Fruit fly (Drosophila melanogaster) whole organism, embryonic: ENCODE measurements around the gene CG4596.

Experiments used
- Antp ChIP-seq: fragments of 200-800 bp; sonication (Bioruptor generic); optimal IDR thresholded peaks from 3 replicates; lab custom pipeline; 2016; ENCODE audit warnings: missing biosample characterization, missing genetic modification characterization
- Atf3 ChIP-seq: fragments of 200-800 bp; sonication (Bioruptor generic); optimal IDR thresholded peaks from 3 replicates; lab custom pipeline; 2016; ENCODE audit warnings: missing biosample characterization, missing genetic modification characterization
- CG10267 ChIP-seq: fragments of 200-800 bp; sonication (Bioruptor generic); optimal IDR thresholded peaks from 2 replicates; lab custom pipeline; 2018; ENCODE audit warnings: missing biosample characterization, mild to moderate bottlenecking, missing genetic modification characterization, moderate library complexity
- CG10366 ChIP-seq: fragments of 200-800 bp; sonication (Bioruptor generic); IDR thresholded peaks from 2 replicates; pipeline ENCODE4 v1.3.6; 2022; ENCODE audit warnings: missing biosample characterization, missing genetic modification characterization
- CG11085 ChIP-seq: fragments of 200-800 bp; sonication (Bioruptor generic); IDR thresholded peaks from 2 replicates; pipeline ENCODE4 v1.3.6; 2022; ENCODE audit warnings: missing biosample characterization, missing genetic modification characterization
- CG12071 ChIP-seq: fragments of 200-800 bp; sonication (Bioruptor generic); optimal IDR thresholded peaks from 3 replicates; lab custom pipeline; 2018; ENCODE audit warnings: missing biosample characterization, mild to moderate bottlenecking, missing genetic modification characterization
- CG12659 ChIP-seq: fragments of 200-800 bp; sonication (Bioruptor generic); optimal IDR thresholded peaks from 3 replicates; lab custom pipeline; 2017; ENCODE audit warnings: mild to moderate bottlenecking, missing biosample characterization, missing genetic modification reagents, missing genetic modification characterization
- CG13894 ChIP-seq: fragments of 200-800 bp; sonication (Bioruptor generic); optimal IDR thresholded peaks from 3 replicates; lab custom pipeline; 2018; ENCODE audit warnings: missing biosample characterization, mild to moderate bottlenecking, missing genetic modification characterization, moderate library complexity
- CG15269 ChIP-seq: fragments of 200-800 bp; sonication (Bioruptor generic); optimal IDR thresholded peaks from 2 replicates; lab custom pipeline; 2018; ENCODE audit warnings: missing biosample characterization, mild to moderate bottlenecking, missing genetic modification characterization, moderate library complexity
- CG15696 ChIP-seq: fragments of 200-800 bp; sonication (Bioruptor generic); optimal IDR thresholded peaks from 2 replicates; lab custom pipeline; 2019; ENCODE audit warnings: missing biosample characterization, mild to moderate bottlenecking, missing genetic modification characterization, moderate library complexity
- CG17328 ChIP-seq: fragments of 200-800 bp; sonication (Bioruptor generic); IDR thresholded peaks from 2 replicates; pipeline ENCODE4 v1.3.6; 2022; ENCODE audit warnings: missing biosample characterization, missing genetic modification characterization
- CG2199 ChIP-seq: fragments of 200-800 bp; sonication (Bioruptor generic); IDR thresholded peaks from 3 replicates; pipeline ENCODE4 v1.3.6; 2022; ENCODE audit warnings: missing biosample characterization, missing genetic modification characterization
- CG30431 ChIP-seq: fragments of 200-800 bp; sonication (Bioruptor generic); optimal IDR thresholded peaks from 2 replicates; lab custom pipeline; 2017; ENCODE audit warnings: missing biosample characterization, missing genetic modification characterization
- CG31441 ChIP-seq: fragments of 200-800 bp; sonication (Bioruptor generic); IDR thresholded peaks from 2 replicates; pipeline ENCODE4 v1.3.6; 2022; ENCODE audit warnings: missing biosample characterization, missing genetic modification characterization
- CG33557 ChIP-seq: fragments of 200-800 bp; sonication (Bioruptor generic); optimal IDR thresholded peaks from 2 replicates; lab custom pipeline; 2019; ENCODE audit warnings: missing biosample characterization, mild to moderate bottlenecking, missing genetic modification characterization, moderate library complexity
- CG3726 ChIP-seq: fragments of 200-800 bp; sonication (Bioruptor generic); IDR thresholded peaks from 3 replicates; pipeline ENCODE4, ENCODE4 v1.3.6; 2022; ENCODE audit warnings: missing biosample characterization, missing genetic modification characterization
- CG6683 ChIP-seq: fragments of 200-800 bp; sonication (Bioruptor generic); optimal IDR thresholded peaks from 2 replicates; lab custom pipeline; 2017; ENCODE audit warnings: missing biosample characterization, mild to moderate bottlenecking, missing genetic modification characterization, missing genetic modification reagents
- CG6765 ChIP-seq: fragments of 200-800 bp; sonication (Bioruptor generic); optimal IDR thresholded peaks from 3 replicates; lab custom pipeline; 2017; ENCODE audit warnings: missing biosample characterization, mild to moderate bottlenecking, missing genetic modification characterization
- Chrac-16 ChIP-seq: fragments of 200-800 bp; sonication (Bioruptor generic); optimal IDR thresholded peaks from 3 replicates; lab custom pipeline; 2016; ENCODE audit warnings: missing biosample characterization, missing genetic modification characterization
- Fer1 ChIP-seq: fragments of 200-800 bp; sonication (Bioruptor generic); optimal IDR thresholded peaks from 2 replicates; lab custom pipeline; 2017; ENCODE audit warnings: missing biosample characterization, mild to moderate bottlenecking, missing genetic modification characterization
- HLH3B ChIP-seq: fragments of 200-800 bp; sonication (Bioruptor generic); IDR thresholded peaks from 2 replicates; pipeline ENCODE4 v1.3.6; 2022; ENCODE audit warnings: missing biosample characterization, missing genetic modification characterization
- Lim3 ChIP-seq: fragments of 200-800 bp; sonication (Bioruptor generic); IDR thresholded peaks from 2 replicates; pipeline ENCODE4 v1.3.6; 2022; ENCODE audit warnings: missing biosample characterization, missing genetic modification characterization
- Oli ChIP-seq: fragments of 200-800 bp; sonication (Bioruptor generic); optimal IDR thresholded peaks from 2 replicates; lab custom pipeline; 2018; ENCODE audit warnings: missing biosample characterization, mild to moderate bottlenecking, missing genetic modification characterization, moderate library complexity
- Six4 ChIP-seq: fragments of 200-800 bp; sonication (Bioruptor generic); optimal IDR thresholded peaks from 2 replicates; lab custom pipeline; 2016; ENCODE audit warnings: missing biosample characterization, missing genetic modification characterization
- Sry-β ChIP-seq: fragments of 200-800 bp; sonication (Bioruptor generic); optimal IDR thresholded peaks from 2 replicates; lab custom pipeline; 2018; ENCODE audit warnings: missing biosample characterization, mild to moderate bottlenecking, missing genetic modification characterization, moderate library complexity
- YL-1 ChIP-seq: fragments of 200-800 bp; sonication (Bioruptor generic); optimal IDR thresholded peaks from 3 replicates; lab custom pipeline; 2017; ENCODE audit warnings: missing biosample characterization, mild to moderate bottlenecking, missing genetic modification characterization
- bbx ChIP-seq: fragments of 200-800 bp; sonication (Bioruptor generic); IDR thresholded peaks from 2 replicates; pipeline ENCODE4 v1.3.6; 2022; ENCODE audit warnings: missing biosample characterization, missing genetic modification characterization; ENCODE audit not compliant: partially characterized antibody
- bigmax ChIP-seq: fragments of 200-800 bp; sonication (Bioruptor generic); optimal IDR thresholded peaks from 2 replicates; lab custom pipeline; 2018; ENCODE audit warnings: missing biosample characterization, mild to moderate bottlenecking, missing genetic modification characterization
- dmrt11E ChIP-seq: fragments of 200-800 bp; sonication (Bioruptor generic); optimal IDR thresholded peaks from 3 replicates; lab custom pipeline; 2018; ENCODE audit warnings: missing biosample characterization, mild to moderate bottlenecking, missing genetic modification characterization, moderate library complexity
- dmrt99B ChIP-seq: fragments of 200-800 bp; sonication (Bioruptor generic); optimal IDR thresholded peaks from 2 replicates; lab custom pipeline; 2018; ENCODE audit warnings: missing biosample characterization, mild to moderate bottlenecking, missing genetic modification characterization, moderate library complexity
- inv ChIP-seq: fragments of 200-800 bp; sonication (Bioruptor generic); IDR thresholded peaks from 2 replicates; pipeline ENCODE4 v1.3.6; 2022; ENCODE audit warnings: missing biosample characterization, missing genetic modification characterization; ENCODE audit not compliant: partially characterized antibody
- jigr1 ChIP-seq: fragments of 200-800 bp; sonication (Bioruptor generic); IDR thresholded peaks from 3 replicates; pipeline ENCODE4 v1.3.6; 2022; ENCODE audit warnings: missing biosample characterization, missing genetic modification characterization
- lola ChIP-seq, 3 experiments: fragments of >200 bp in 2 of 3; fragments of 200-800 bp in 1 of 3; sonication (Bioruptor generic) in 1 of 3; optimal IDR thresholded peaks; 2 replicates each; lab custom pipeline; 2017 to 2019; ENCODE audit warnings: missing biosample characterization in 3 of 3, missing genetic modification characterization in 3 of 3, mild to moderate bottlenecking in 1 of 3, moderate library complexity in 1 of 3
- luna ChIP-seq: fragments of 200-800 bp; sonication (Bioruptor generic); optimal IDR thresholded peaks from 2 replicates; lab custom pipeline; 2016; ENCODE audit warnings: missing biosample characterization, missing genetic modification characterization
- mirr ChIP-seq: fragments of 200-800 bp; sonication (Bioruptor generic); optimal IDR thresholded peaks from 3 replicates; lab custom pipeline; 2018; ENCODE audit warnings: missing biosample characterization, mild to moderate bottlenecking, missing genetic modification characterization
- p53 ChIP-seq: fragments of 200-800 bp; sonication (Bioruptor generic); optimal IDR thresholded peaks from 2 replicates; lab custom pipeline; 2016; ENCODE audit warnings: missing biosample characterization, missing genetic modification characterization
- psq ChIP-seq: fragments of 200-800 bp; sonication (Bioruptor generic); optimal IDR thresholded peaks from 2 replicates; lab custom pipeline; 2017; ENCODE audit warnings: missing biosample characterization, missing genetic modification characterization
- rib ChIP-seq: fragments of 200-800 bp; sonication (Bioruptor generic); IDR thresholded peaks from 2 replicates; pipeline ENCODE4 v1.3.6; 2022; ENCODE audit warnings: missing biosample characterization, missing genetic modification characterization
- sens-2 ChIP-seq: fragments of 200-800 bp; sonication (Bioruptor generic); IDR thresholded peaks from 2 replicates; pipeline ENCODE4 v1.3.6; 2022; ENCODE audit warnings: missing biosample characterization, missing genetic modification characterization
- shn ChIP-seq: fragments of 200-800 bp; sonication (Bioruptor generic); optimal IDR thresholded peaks from 3 replicates; lab custom pipeline; 2016; ENCODE audit warnings: missing biosample characterization, missing genetic modification characterization
- slou ChIP-seq: fragments of 200-800 bp; sonication (Bioruptor generic); optimal IDR thresholded peaks from 3 replicates; lab custom pipeline; 2016; ENCODE audit warnings: missing biosample characterization, missing genetic modification characterization
- slp2 ChIP-seq: fragments of 200-800 bp; sonication (Bioruptor generic); optimal IDR thresholded peaks from 2 replicates; lab custom pipeline; 2016; ENCODE audit warnings: missing biosample characterization, missing genetic modification characterization
- so ChIP-seq: fragments of 200-800 bp; sonication (Bioruptor generic); IDR thresholded peaks from 3 replicates; pipeline ENCODE4 v1.3.6; 2022; ENCODE audit warnings: missing biosample characterization, missing genetic modification characterization
- tio ChIP-seq: fragments of 200-800 bp; sonication (Bioruptor generic); optimal IDR thresholded peaks from 2 replicates; lab custom pipeline; 2017; ENCODE audit warnings: missing biosample characterization, missing genetic modification characterization, inconsistent platforms
- tna ChIP-seq: fragments of 200-800 bp; sonication (Bioruptor generic); IDR thresholded peaks from 2 replicates; pipeline ENCODE4 v1.3.6; 2022; ENCODE audit warnings: missing biosample characterization, missing genetic modification characterization; ENCODE audit not compliant: partially characterized antibody
- unc-4 ChIP-seq: fragments of 200-800 bp; sonication (Bioruptor generic); IDR thresholded peaks from 2 replicates; pipeline ENCODE4 v1.3.6; 2022; ENCODE audit warnings: missing biosample characterization, missing genetic modification characterization; ENCODE audit not compliant: partially characterized antibody
- zf30C ChIP-seq: fragments of 200-800 bp; sonication (Bioruptor generic); optimal IDR thresholded peaks from 3 replicates; lab custom pipeline; 2018; ENCODE audit warnings: missing biosample characterization, mild to moderate bottlenecking, missing genetic modification characterization
- zfh1 ChIP-seq: fragments of 200-800 bp; sonication (Bioruptor generic); IDR thresholded peaks from 3 replicates; pipeline ENCODE4 v1.3.6; 2022; ENCODE audit warnings: missing biosample characterization, missing genetic modification characterization

Gene CG4596

DNA sequence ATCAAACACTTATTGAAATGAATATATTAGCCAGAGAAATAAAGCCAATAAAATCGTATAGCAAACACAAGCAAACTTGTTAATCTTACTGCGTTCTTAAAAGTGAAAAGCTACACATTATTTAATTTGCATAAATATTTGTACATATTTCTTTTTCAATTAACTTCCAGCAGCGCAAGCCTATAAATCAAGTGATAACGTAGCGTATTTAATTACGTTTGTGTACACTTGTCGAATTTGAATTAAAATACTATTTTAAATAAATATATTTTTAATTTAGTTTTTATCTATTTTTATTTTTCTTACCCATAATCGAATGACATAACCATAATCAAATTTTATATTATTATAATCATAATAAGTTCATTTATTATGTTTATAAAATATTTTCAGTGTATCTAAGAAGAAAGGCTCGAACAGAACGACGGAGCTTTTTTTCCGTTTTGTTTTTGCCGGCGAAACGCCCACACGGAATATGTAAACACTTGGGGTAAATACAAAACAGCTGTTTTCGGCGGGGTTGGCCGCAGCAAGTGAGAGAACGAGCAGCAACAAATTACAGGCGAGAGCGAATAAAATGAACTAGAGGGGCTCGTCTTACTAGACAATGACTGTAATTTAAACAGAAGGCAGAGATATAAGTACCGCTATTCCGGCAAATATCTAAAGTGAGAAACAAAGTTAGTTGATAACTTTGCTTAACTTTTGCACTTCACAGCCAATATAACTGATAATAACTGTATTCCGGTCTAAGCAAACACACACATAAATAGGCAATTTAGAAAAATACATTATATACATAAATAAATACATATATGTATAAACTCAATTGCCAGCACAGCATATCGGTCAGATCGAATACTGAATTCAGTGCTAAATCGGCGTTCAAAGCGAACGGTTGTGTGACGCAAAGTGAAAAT, 2.9 kb downstream of the CG4596 start, which contains the start of gene Sodh2 (continued):
- TF ChIP-seq Sry-β (GFP tag; lab: Kevin White, UChicago), result peak; percentile 44
- TF ChIP-seq CG17328, result peak; percentile 50; the same call in 1 of the 2 replicates
- peak; percentile 23; the same call in 1 of the 3 replicates for TF ChIP-seq so (GFP tag; lab: Robert Waterston, UW)
- peak; percentile 16 for TF ChIP-seq slou
- TF ChIP-seq p53, result no peak
- TF ChIP-seq lola (GFP tag; optimal IDR thresholded peaks at IDR 0.05; lab: Kevin White, UChicago), result peak in 1 of 3 experiments; percentile 43
- peak; percentile 59 for TF ChIP-seq CG10366 (GFP tag; lab: Robert Waterston, UW)
- peak; percentile 85 for TF ChIP-seq CG12659
- peak; percentile 25 for TF ChIP-seq dmrt11E (tag; lab: Kevin White, UChicago)
- TF ChIP-seq Lim3 (GFP tag; lab: Robert Waterston, UW), result no peak
- peak; percentile 75 for TF ChIP-seq YL-1 (GFP tag; lab: Kevin White, UChicago)
- peak; percentile 16 for TF ChIP-seq Atf3 (GFP tag; lab: Kevin White, UChicago)
- peak; percentile 92 for TF ChIP-seq Fer1 (GFP tag; lab: Kevin White, UChicago)
- TF ChIP-seq bbx (GFP tag; lab: Robert Waterston, UW), result no peak
- TF ChIP-seq CG3726 (GFP tag; lab: Robert Waterston, UW), result peak; percentile 66; the same call in 1 of the 3 replicates
- peak; percentile 35 for TF ChIP-seq CG33557
- TF ChIP-seq tna (GFP tag; lab: Robert Waterston, UW), result no peak
- peak; percentile 81 for TF ChIP-seq CG15269 (tag; lab: Kevin White, UChicago)
- peak; percentile 49; the same call in 1 of the 2 replicates for TF ChIP-seq HLH3B
- 0 out of 2 replicates have a peak, but pooled peaks have one; percentile 15 for TF ChIP-seq unc-4 (GFP tag; lab: Robert Waterston, UW)
- TF ChIP-seq inv (GFP tag; lab: Robert Waterston, UW), result no peak
- TF ChIP-seq slp2 (GFP tag; lab: Kevin White, UChicago), result peak; percentile 27
- peak; percentile 79 for TF ChIP-seq dmrt99B
- peak; percentile 72 for TF ChIP-seq CG13894 (tag; lab: Kevin White, UChicago)
- peak; percentile 82 for TF ChIP-seq CG11085
- TF ChIP-seq Antp, result peak; percentile 67
- peak; percentile 45 for TF ChIP-seq Oli (tag; lab: Kevin White, UChicago)
- TF ChIP-seq rib (GFP tag; lab: Robert Waterston, UW), result peak; percentile 85
- TF ChIP-seq jigr1, result no peak
- no peak for TF ChIP-seq CG30431
- TF ChIP-seq CG6683 (GFP tag; lab: Kevin White, UChicago), result peak; percentile 75
- peak; percentile 75 for TF ChIP-seq CG10267 (tag; lab: Kevin White, UChicago)
- TF ChIP-seq zfh1, result peak; percentile 81
- peak; percentile 36 for TF ChIP-seq CG15696 (tag; lab: Kevin White, UChicago)
- TF ChIP-seq luna (GFP tag; lab: Kevin White, UChicago), result peak; percentile 39
- TF ChIP-seq sens-2, result no peak
- TF ChIP-seq CG31441 (GFP tag; lab: Robert Waterston, UW), result peak; percentile 87
- no peak for TF ChIP-seq shn
- TF ChIP-seq mirr (GFP tag; lab: Kevin White, UChicago), result peak; percentile 72
- peak; percentile 34 for TF ChIP-seq Six4 (GFP tag; lab: Kevin White, UChicago)
- no peak for TF ChIP-seq CG2199 (GFP tag; lab: Robert Waterston, UW)
- TF ChIP-seq bigmax (GFP tag; lab: Kevin White, UChicago), result peak; percentile 13
- TF ChIP-seq Chrac-16 (GFP tag; lab: Kevin White, UChicago), result peak; percentile 40
- TF ChIP-seq CG12071, result peak; percentile 89
- peak; percentile 64 for TF ChIP-seq zf30C
- peak; percentile 52 for TF ChIP-seq tio (GFP tag; lab: Kevin White, UChicago)
- TF ChIP-seq psq, result no peak
- peak; percentile 86 for TF ChIP-seq CG6765 (GFP tag; lab: Kevin White, UChicago)
